Worm (Caenorhabditis elegans) whole organism, young adult: ENCODE measurements around the gene set-4.

Experiments
- F22D6.2 ChIP-seq: sonication (generic microtip); optimal IDR thresholded peaks from 2 replicates; lab custom pipeline; 2016; ENCODE audit warnings: mild to moderate bottlenecking, missing genetic modification characterization, missing compliant biosample characterization
- F33H1.4 ChIP-seq: fragments of 200-800 bp; sonication (Bioruptor generic); IDR thresholded peaks from 2 replicates; pipeline ENCODE4 v1.3.6; 2022; ENCODE audit warnings: missing genetic modification reagents, missing genetic modification characterization, missing compliant biosample characterization
- F37B4.10 ChIP-seq: fragments of 200-800 bp; sonication (Bioruptor generic); IDR thresholded peaks from 2 replicates; pipeline ENCODE4 v1.3.6; 2022; ENCODE audit warnings: missing genetic modification characterization, missing compliant biosample characterization
- F52B5.7 ChIP-seq: sonication (generic microtip); optimal IDR thresholded peaks from 2 replicates; lab custom pipeline; 2016; ENCODE audit warnings: mild to moderate bottlenecking, missing genetic modification characterization, missing compliant biosample characterization
- F55B11.4 ChIP-seq: sonication (generic microtip); optimal IDR thresholded peaks from 2 replicates; lab custom pipeline; 2016; ENCODE audit warnings: missing compliant biosample characterization, missing genetic modification characterization, borderline replicate concordance; ENCODE audit not compliant: insufficient read depth
- Y53F4B.3 ChIP-seq: fragments of 200-800 bp; sonication (Bioruptor generic); IDR thresholded peaks from 2 replicates; pipeline ENCODE4 v1.3.6; 2022; ENCODE audit warnings: missing genetic modification reagents, missing genetic modification characterization, missing compliant biosample characterization
- Y53G8AR.9 ChIP-seq: fragments of 200-800 bp; sonication (Bioruptor generic); conservative IDR thresholded peaks from 2 replicates; pipeline ENCODE4 v1.3.6; 2022; ENCODE audit warnings: missing genetic modification reagents, missing genetic modification characterization, missing compliant biosample characterization
- Y56A3A.18 ChIP-seq: fragments of 200-800 bp; sonication (Bioruptor generic); IDR thresholded peaks from 2 replicates; pipeline ENCODE4 v1.3.6; 2022; ENCODE audit warnings: missing genetic modification reagents, missing genetic modification characterization, missing compliant biosample characterization
- Y67H2A.10 ChIP-seq: fragments of 200-800 bp; sonication (Bioruptor generic); conservative IDR thresholded peaks from 2 replicates; pipeline ENCODE4 v1.3.6; 2022; ENCODE audit warnings: missing genetic modification reagents, missing genetic modification characterization, missing compliant biosample characterization
- Y79H2A.3 ChIP-seq: fragments of 200-800 bp; sonication (Bioruptor generic); conservative IDR thresholded peaks from 2 replicates; pipeline ENCODE4 v1.3.6; 2022; ENCODE audit warnings: missing genetic modification reagents, missing genetic modification characterization, missing compliant biosample characterization
- akir-1 ChIP-seq: fragments of 200-800 bp; sonication (Bioruptor generic); optimal IDR thresholded peaks from 2 replicates; lab custom pipeline; 2018; ENCODE audit warnings: mild to moderate bottlenecking, missing genetic modification characterization, moderate library complexity, missing compliant biosample characterization
- athp-1 ChIP-seq: sonication (generic microtip); optimal IDR thresholded peaks from 2 replicates; lab custom pipeline; 2017; ENCODE audit warnings: mild to moderate bottlenecking, missing genetic modification characterization, missing compliant biosample characterization
- attf-5 ChIP-seq: fragments of 200-800 bp; sonication (Bioruptor generic); optimal IDR thresholded peaks from 2 replicates; lab custom pipeline; 2018; ENCODE audit warnings: mild to moderate bottlenecking, missing genetic modification characterization, missing compliant biosample characterization
- cebp-1 ChIP-seq, 2 experiments: fragments of 200-800 bp in 1 of 2; sonication (Bioruptor generic) in 1 of 2; sonication (generic microtip) in 1 of 2; IDR thresholded peaks in 1 of 2; optimal IDR thresholded peaks in 1 of 2; 2 replicates each; pipeline versions ENCODE4 v1.3.6 to Lab custom; 2017 to 2022; ENCODE audit warnings: missing compliant biosample characterization in 2 of 2, missing genetic modification characterization in 2 of 2, mild to moderate bottlenecking in 1 of 2, missing genetic modification reagents in 1 of 2, moderate library complexity in 1 of 2
- chd-7 ChIP-seq: sonication (generic microtip); optimal IDR thresholded peaks from 2 replicates; lab custom pipeline; 2016; ENCODE audit warnings: mild to moderate bottlenecking, missing genetic modification characterization, moderate library complexity, missing compliant biosample characterization
- efl-1 ChIP-seq: fragments of 150-350 bp; optimal IDR thresholded peaks from 2 replicates; lab custom pipeline; 2014; ENCODE audit warnings: missing biosample characterization, missing genetic modification reagents, missing genetic modification characterization
- egl-44 ChIP-seq: fragments of 200-800 bp; sonication (Bioruptor generic); IDR thresholded peaks from 2 replicates; pipeline ENCODE4 v1.3.6; 2022; ENCODE audit warnings: missing genetic modification reagents, missing genetic modification characterization, missing compliant biosample characterization
- ets-4 ChIP-seq: fragments of 200-800 bp; sonication (Bioruptor generic); optimal IDR thresholded peaks from 2 replicates; lab custom pipeline; 2018; ENCODE audit warnings: mild to moderate bottlenecking, missing genetic modification characterization, missing compliant biosample characterization
- gei-17 ChIP-seq: fragments of 200-800 bp; sonication (Bioruptor generic); optimal IDR thresholded peaks from 2 replicates; lab custom pipeline; 2018; ENCODE audit warnings: mild to moderate bottlenecking, missing genetic modification characterization, missing compliant biosample characterization
- him-1 ChIP-seq: sonication (generic microtip); optimal IDR thresholded peaks from 2 replicates; lab custom pipeline; 2016; ENCODE audit warnings: missing genotype, missing genetic modification reagents, missing genetic modification characterization, missing compliant biosample characterization
- hlh-12 ChIP-seq: sonication (generic microtip); optimal IDR thresholded peaks from 2 replicates; lab custom pipeline; 2016; ENCODE audit warnings: missing genetic modification characterization, missing compliant biosample characterization
- hlh-26 ChIP-seq: fragments of 200-800 bp; sonication (Bioruptor generic); conservative IDR thresholded peaks from 2 replicates; pipeline ENCODE4 v1.3.6; 2022; ENCODE audit warnings: missing genetic modification reagents, missing genetic modification characterization, missing compliant biosample characterization
- hmg-20 ChIP-seq: fragments of 200-800 bp; sonication (Bioruptor generic); IDR thresholded peaks from 2 replicates; pipeline ENCODE4 v1.3.6; 2022; ENCODE audit warnings: missing genetic modification reagents, missing genetic modification characterization, missing compliant biosample characterization
- hrde-1 ChIP-seq: sonication (generic microtip); optimal IDR thresholded peaks from 2 replicates; lab custom pipeline; 2016; ENCODE audit warnings: missing genetic modification characterization, mild to moderate bottlenecking, missing compliant biosample characterization, moderate library complexity, missing genotype, missing genetic modification reagents, borderline replicate concordance
- hsf-1 ChIP-seq: fragments of 200-800 bp; sonication (Bioruptor generic); IDR thresholded peaks from 2 replicates; pipeline ENCODE4 v1.3.6; 2022; ENCODE audit warnings: missing genetic modification reagents, missing genetic modification characterization, missing compliant biosample characterization
- let-607 ChIP-seq, 2 experiments: fragments of 200-800 bp in 1 of 2; sonication (Bioruptor generic) in 1 of 2; sonication (generic microtip) in 1 of 2; optimal IDR thresholded peaks; 2 replicates each; lab custom pipeline; 2016 to 2018; ENCODE audit warnings: mild to moderate bottlenecking in 2 of 2, missing compliant biosample characterization in 2 of 2, missing genetic modification characterization in 2 of 2, moderate library complexity in 2 of 2, missing genotype in 1 of 2
- lin-40 ChIP-seq: sonication (generic microtip); optimal IDR thresholded peaks from 2 replicates; lab custom pipeline; 2016; ENCODE audit warnings: missing genetic modification characterization, mild to moderate bottlenecking, missing compliant biosample characterization, missing genotype, missing genetic modification reagents
- lsy-27 ChIP-seq: sonication (generic microtip); optimal IDR thresholded peaks from 2 replicates; lab custom pipeline; 2017; ENCODE audit warnings: missing genetic modification characterization, mild to moderate bottlenecking, missing compliant biosample characterization, antibody characterized with exemption, missing genotype, borderline replicate concordance; ENCODE audit not compliant: insufficient read depth
- mes-4 ChIP-seq: sonication (generic microtip); optimal IDR thresholded peaks from 2 replicates; lab custom pipeline; 2016; ENCODE audit warnings: missing genotype, missing genetic modification characterization, missing compliant biosample characterization
- nfya-1 ChIP-seq: sonication (generic microtip); optimal IDR thresholded peaks from 2 replicates; lab custom pipeline; 2017; ENCODE audit warnings: antibody characterized with exemption, missing compliant biosample characterization, missing genetic modification characterization, borderline replicate concordance; ENCODE audit not compliant: insufficient read depth
- nfya-2 ChIP-seq: fragments of 200-800 bp; sonication (Bioruptor generic); IDR thresholded peaks from 2 replicates; pipeline ENCODE4 v1.3.6; 2022; ENCODE audit warnings: missing genetic modification reagents, missing genetic modification characterization, missing compliant biosample characterization
- nfyb-1 ChIP-seq: fragments of 200-800 bp; sonication (Bioruptor generic); IDR thresholded peaks from 2 replicates; pipeline ENCODE4 v1.3.6; 2022; ENCODE audit warnings: missing genetic modification reagents, missing genetic modification characterization, missing compliant biosample characterization
- nhr-80 ChIP-seq: sonication (generic microtip); optimal IDR thresholded peaks from 2 replicates; lab custom pipeline; 2016; ENCODE audit warnings: missing genetic modification characterization, missing compliant biosample characterization
- nhr-90 ChIP-seq: sonication (generic microtip); optimal IDR thresholded peaks from 2 replicates; lab custom pipeline; 2016; ENCODE audit warnings: missing genotype, mild to moderate bottlenecking, missing genetic modification characterization, missing compliant biosample characterization
- pha-4 ChIP-seq: fragments of 150-350 bp; sonication (generic microtip); optimal IDR thresholded peaks from 2 replicates; lab custom pipeline; 2014; ENCODE audit warnings: missing biosample characterization, missing genetic modification reagents, missing genetic modification characterization
- rpc-1 ChIP-seq, 2 experiments: fragments of 150-350 bp in 1 of 2; sonication (generic microtip) in 1 of 2; optimal IDR thresholded peaks; 2 replicates each; lab custom pipeline; 2014 to 2018; ENCODE audit warnings: missing biosample characterization in 1 of 2, missing genetic modification characterization in 1 of 2, missing genetic modification reagents in 1 of 2, missing genotype in 1 of 2
- sea-2 ChIP-seq: fragments of 200-800 bp; sonication (Bioruptor generic); IDR thresholded peaks from 2 replicates; pipeline ENCODE4 v1.3.6; 2022; ENCODE audit warnings: missing genetic modification characterization, missing compliant biosample characterization
- snpc-1.1 ChIP-seq: sonication (generic microtip); optimal IDR thresholded peaks from 2 replicates; lab custom pipeline; 2017; ENCODE audit warnings: missing genetic modification characterization, mild to moderate bottlenecking, missing compliant biosample characterization, antibody characterized with exemption, moderate library complexity, missing genotype, missing genetic modification reagents; ENCODE audit not compliant: insufficient read depth
- snpc-1.3 ChIP-seq: sonication (generic microtip); optimal IDR thresholded peaks from 2 replicates; lab custom pipeline; 2017; ENCODE audit warnings: missing genetic modification characterization, mild to moderate bottlenecking, missing compliant biosample characterization, antibody characterized with exemption, moderate library complexity, missing genotype, missing genetic modification reagents; ENCODE audit not compliant: insufficient read depth
- somi-1 ChIP-seq: fragments of 200-800 bp; sonication (Bioruptor generic); optimal IDR thresholded peaks from 2 replicates; lab custom pipeline; 2018; ENCODE audit warnings: mild to moderate bottlenecking, missing genetic modification characterization, missing compliant biosample characterization
- sptf-2 ChIP-seq: fragments of 200-800 bp; sonication (Bioruptor generic); optimal IDR thresholded peaks from 2 replicates; lab custom pipeline; 2018; ENCODE audit warnings: mild to moderate bottlenecking, missing genetic modification characterization, missing compliant biosample characterization
- tbp1 ChIP-seq: fragments of 200-800 bp; sonication (Bioruptor generic); optimal IDR thresholded peaks from 2 replicates; lab custom pipeline; 2018; ENCODE audit warnings: mild to moderate bottlenecking, missing genetic modification characterization, missing compliant biosample characterization
- xnd-1 ChIP-seq: sonication (generic microtip); optimal IDR thresholded peaks from 2 replicates; lab custom pipeline; 2016; ENCODE audit warnings: missing genotype, missing genetic modification reagents, missing genetic modification characterization, missing compliant biosample characterization
- ztf-25 ChIP-seq: fragments of 200-800 bp; sonication (Bioruptor generic); IDR thresholded peaks from 2 replicates; pipeline ENCODE4 v1.3.6; 2022; ENCODE audit warnings: missing genetic modification reagents, missing genetic modification characterization, missing compliant biosample characterization
- ztf-26 ChIP-seq: sonication (generic microtip); optimal IDR thresholded peaks from 2 replicates; lab custom pipeline; 2017; ENCODE audit warnings: missing genetic modification characterization, missing compliant biosample characterization

The set-4 gene

ce11 chrII:6347341-6348118, 16.4 kb upstream of the set-4 start, which contains the start of gene lgg-1 (continued):
- TF ChIP-seq sea-2 (GFP tag; lab: Robert Waterston, UW) (no peak), ets-4 (GFP tag; lab: Kevin White, UChicago) (no peak), ztf-25 (GFP tag; lab: Robert Waterston, UW) (no peak), F52B5.7 (tag; lab: Kevin White, UChicago) (peak; percentile 56), nfya-1 (tag; lab: Kevin White, UChicago) (no peak), efl-1 (GFP tag; lab: Kevin White, UChicago) (no peak), nhr-80 (tag; lab: Kevin White, UChicago) (no peak), ztf-26 (tag; lab: Kevin White, UChicago) (peak; percentile 21), attf-5 (GFP tag; lab: Kevin White, UChicago) (peak; percentile 45), nfya-2 (GFP tag; lab: Robert Waterston, UW) (no peak), F55B11.4 (tag; lab: Kevin White, UChicago) (no peak), pha-4 (tag; lab: Kevin White, UChicago) (peak; percentile 83), Y67H2A.10 (peak; percentile 18; the same call in 1 of the 2 replicates), xnd-1 (tag; lab: Kevin White, UChicago) (no peak), hlh-26 (no peak), nfyb-1 (GFP tag; lab: Robert Waterston, UW) (peak; percentile 79), hrde-1 (tag; lab: Kevin White, UChicago) (no peak), Y79H2A.3 (GFP tag; lab: Robert Waterston, UW) (0 out of 2 replicates have a peak, but pooled peaks have one; percentile 6), him-1 (tag; lab: Kevin White, UChicago) (no peak), snpc-1.1 (tag; lab: Kevin White, UChicago) (no peak), athp-1 (tag; lab: Kevin White, UChicago) (peak; percentile 72), F22D6.2 (no peak), nhr-90 (peak; percentile 28), F33H1.4 (GFP tag; lab: Robert Waterston, UW) (no peak), cebp-1 (GFP tag; IDR thresholded peaks at IDR 0.05; lab: Robert Waterston, UW) (peak; percentile 87), cebp-1 (tag; optimal IDR thresholded peaks at IDR 0.05; lab: Kevin White, UChicago) (peak; percentile 96), gei-17 (GFP tag; lab: Kevin White, UChicago) (no peak), akir-1 (no peak), Y53F4B.3 (no peak), hlh-12 (tag; lab: Kevin White, UChicago) (no peak), Y56A3A.18 (GFP tag; lab: Robert Waterston, UW) (no peak), lin-40 (peak; percentile 11), mes-4 (tag; lab: Kevin White, UChicago) (no peak), chd-7 (tag; lab: Kevin White, UChicago) (peak; percentile 81), Y53G8AR.9 (GFP tag; lab: Robert Waterston, UW) (peak; percentile 43; the same call in 1 of the 2 replicates), tbp1 (peak; percentile 44), egl-44 (GFP tag; lab: Robert Waterston, UW) (no peak; the same call in 1 of the 2 replicates), rpc-1 (optimal IDR thresholded peaks at IDR 0.05; lab: Kevin White, UChicago) (no peak), rpc-1 (tag; optimal IDR thresholded peaks at IDR 0.05; lab: Kevin White, UChicago) (no peak), hmg-20 (peak; percentile 6; the same call in 1 of the 2 replicates), somi-1 (GFP tag; lab: Kevin White, UChicago) (no peak), snpc-1.3 (tag; lab: Kevin White, UChicago) (no peak), lsy-27 (tag; lab: Kevin White, UChicago) (no peak), F37B4.10 (GFP tag; lab: Robert Waterston, UW) (no peak), hsf-1 (GFP tag; lab: Robert Waterston, UW) (no peak), sptf-2 (GFP tag; lab: Kevin White, UChicago) (no peak), let-607 (tag; optimal IDR thresholded peaks at IDR 0.05; lab: Kevin White, UChicago) (peak in 1 of 2 experiments; percentile 38)
